Worm (Caenorhabditis elegans) whole organism, L4 larva: ENCODE results near the gene dach-1.

Source experiments
- D1046.2 ChIP-seq: fragments of 200-800 bp; sonication (Bioruptor generic); IDR thresholded peaks from 2 replicates; pipeline ENCODE4 v1.3.6; 2022; ENCODE audit warnings: missing genetic modification characterization, missing compliant biosample characterization
- T26A8.4 ChIP-seq: fragments of 200-800 bp; sonication (Bioruptor generic); IDR thresholded peaks from 2 replicates; pipeline ENCODE4 v1.3.6; 2022; ENCODE audit warnings: missing genetic modification characterization, missing compliant biosample characterization
- aha-1 ChIP-seq: fragments of 150-350 bp; peaks from one replicate; lab custom pipeline; 2014; ENCODE audit warnings: missing biosample characterization, missing genetic modification characterization
- ceh-44 ChIP-seq: fragments of 200-800 bp; sonication (Bioruptor generic); IDR thresholded peaks from 2 replicates; pipeline ENCODE4 v1.3.6; 2022; ENCODE audit warnings: missing genetic modification reagents, missing genetic modification characterization, missing compliant biosample characterization
- ctbp-1 ChIP-seq: fragments of 200-800 bp; sonication (Bioruptor generic); IDR thresholded peaks from 2 replicates; pipeline ENCODE4 v1.3.6; 2022; ENCODE audit warnings: missing genetic modification reagents, missing genetic modification characterization, missing compliant biosample characterization
- daf-12 ChIP-seq: fragments of 150-350 bp; optimal IDR thresholded peaks from 2 replicates; lab custom pipeline; 2014; ENCODE audit warnings: missing biosample characterization, missing genetic modification reagents, missing genetic modification characterization
- daf-16 ChIP-seq, 3 experiments: sonication (generic microtip); optimal IDR thresholded peaks; 2 replicates each; lab custom pipeline; 2016 to 2017; ENCODE audit warnings: missing genetic modification characterization in 3 of 3, missing genetic modification reagents in 3 of 3, mild to moderate bottlenecking in 2 of 3, missing compliant biosample characterization in 2 of 3, missing biosample characterization in 1 of 3, moderate library complexity in 1 of 3
- dmd-6 ChIP-seq: fragments of 200-800 bp; sonication (Bioruptor generic); IDR thresholded peaks from 2 replicates; pipeline ENCODE4 v1.3.6; 2022; ENCODE audit warnings: missing genetic modification reagents, missing genetic modification characterization, missing compliant biosample characterization
- duxl-1 ChIP-seq: sonication (generic microtip); optimal IDR thresholded peaks from 2 replicates; lab custom pipeline; 2016; ENCODE audit warnings: mild to moderate bottlenecking, missing genetic modification characterization, moderate library complexity, missing compliant biosample characterization; ENCODE audit not compliant: poor library complexity
- dve-1 ChIP-seq: sonication (generic microtip); optimal IDR thresholded peaks from 2 replicates; lab custom pipeline; 2017; ENCODE audit warnings: antibody characterized with exemption, mild to moderate bottlenecking, missing genetic modification characterization, missing compliant biosample characterization; ENCODE audit not compliant: insufficient read depth
- hlh-11 ChIP-seq: fragments of 200-800 bp; sonication (Bioruptor generic); optimal IDR thresholded peaks from 2 replicates; lab custom pipeline; 2018; ENCODE audit warnings: mild to moderate bottlenecking, missing genetic modification characterization, missing compliant biosample characterization
- madf-9 ChIP-seq: fragments of 200-800 bp; sonication (Bioruptor generic); conservative IDR thresholded peaks from 2 replicates; pipeline ENCODE4 v1.3.6; 2022; ENCODE audit warnings: missing genetic modification reagents, missing genetic modification characterization, missing compliant biosample characterization
- mdl-1 ChIP-seq, 2 experiments: fragments of 150-350 bp in 1 of 2; sonication (generic microtip) in 1 of 2; optimal IDR thresholded peaks; 2 replicates each; lab custom pipeline; 2014 to 2017; ENCODE audit warnings: missing biosample characterization in 2 of 2, missing genetic modification characterization in 2 of 2
- mes-2 ChIP-seq: sonication (generic microtip); optimal IDR thresholded peaks from 2 replicates; lab custom pipeline; 2016; ENCODE audit warnings: missing genotype, mild to moderate bottlenecking, missing genetic modification characterization, missing compliant biosample characterization; ENCODE audit not compliant: poor library complexity, severe bottlenecking
- nhr-102 ChIP-seq: sonication (generic microtip); optimal IDR thresholded peaks from 2 replicates; lab custom pipeline; 2016; ENCODE audit warnings: mild to moderate bottlenecking, missing genetic modification characterization, moderate library complexity, missing compliant biosample characterization
- nhr-25 ChIP-seq: sonication (generic microtip); optimal IDR thresholded peaks from 2 replicates; lab custom pipeline; 2017; ENCODE audit warnings: missing genetic modification characterization, mild to moderate bottlenecking, missing compliant biosample characterization, antibody characterized with exemption, moderate library complexity, borderline replicate concordance; ENCODE audit not compliant: insufficient read depth
- nhr-28 ChIP-seq: fragments of 150-350 bp; optimal IDR thresholded peaks from 2 replicates; lab custom pipeline; 2014; ENCODE audit warnings: missing biosample characterization, missing genetic modification characterization
- nhr-48 ChIP-seq: sonication (generic microtip); optimal IDR thresholded peaks from 2 replicates; lab custom pipeline; 2016; ENCODE audit warnings: mild to moderate bottlenecking, missing genetic modification characterization, missing compliant biosample characterization
- nhr-77 ChIP-seq: fragments of 150-350 bp; optimal IDR thresholded peaks from 2 replicates; lab custom pipeline; 2014; ENCODE audit warnings: missing biosample characterization, missing genetic modification characterization
- saeg-2 ChIP-seq: fragments of 200-800 bp; sonication (Bioruptor generic); IDR thresholded peaks from 2 replicates; pipeline ENCODE4 v1.3.6; 2022; ENCODE audit warnings: missing genetic modification reagents, missing genetic modification characterization, missing compliant biosample characterization
- snpc-1.2 ChIP-seq: fragments of 200-800 bp; sonication (Bioruptor generic); IDR thresholded peaks from 2 replicates; pipeline ENCODE4 v1.3.6; 2022; ENCODE audit warnings: missing genetic modification reagents, missing genetic modification characterization, missing compliant biosample characterization
- snpc-4 ChIP-seq: fragments of 150-350 bp; optimal IDR thresholded peaks from 2 replicates; lab custom pipeline; 2014; ENCODE audit warnings: missing biosample characterization, missing genetic modification characterization
- spr-3 ChIP-seq: fragments of 200-800 bp; sonication (Bioruptor generic); optimal IDR thresholded peaks from 2 replicates; lab custom pipeline; 2018; ENCODE audit warnings: mild to moderate bottlenecking, missing genetic modification characterization, missing compliant biosample characterization
- unc-39 ChIP-seq: sonication (generic microtip); optimal IDR thresholded peaks from 2 replicates; lab custom pipeline; 2017; ENCODE audit warnings: missing biosample characterization, missing genetic modification characterization
- unc-62 ChIP-seq, 3 experiments: fragments of 150-350 bp in 1 of 3; sonication (generic microtip); optimal IDR thresholded peaks in 2 of 3; peaks in 1 of 3; 1 replicate in 1 of 3; 2 replicates in 2 of 3; lab custom pipeline; 2014 to 2017; ENCODE audit warnings: missing biosample characterization in 3 of 3, missing genetic modification characterization in 3 of 3, missing genetic modification reagents in 3 of 3, missing genotype in 1 of 3
- vab-7 ChIP-seq: fragments of 200-800 bp; sonication (Bioruptor generic); IDR thresholded peaks from 2 replicates; pipeline ENCODE4 v1.3.6; 2022; ENCODE audit warnings: missing genetic modification reagents, missing genetic modification characterization, missing compliant biosample characterization
- zag-1 ChIP-seq: fragments of 150-350 bp; optimal IDR thresholded peaks from 2 replicates; lab custom pipeline; 2014; ENCODE audit warnings: missing biosample characterization, missing genetic modification characterization
- zfp-2 ChIP-seq: sonication (generic microtip); optimal IDR thresholded peaks from 2 replicates; lab custom pipeline; 2016; ENCODE audit warnings: mild to moderate bottlenecking, missing genetic modification characterization, missing compliant biosample characterization
- zip-11 ChIP-seq: fragments of 200-800 bp; sonication (Bioruptor generic); IDR thresholded peaks from 2 replicates; pipeline ENCODE4 v1.3.6; 2022; ENCODE audit warnings: missing genetic modification characterization, missing compliant biosample characterization
- zip-2 ChIP-seq: fragments of 150-350 bp; optimal IDR thresholded peaks from 2 replicates; lab custom pipeline; 2014; ENCODE audit warnings: missing biosample characterization, missing genetic modification characterization
- ztf-7 ChIP-seq: fragments of 150-350 bp; optimal IDR thresholded peaks from 2 replicates; lab custom pipeline; 2014; ENCODE audit warnings: missing biosample characterization, missing genetic modification characterization

Gene dach-1

ce11 chrV:3953739-3954138 lies 3.9 kb downstream of the dach-1 start, which contains the start of gene str-247:
Gene str-247 (plus strand): TSS chrV:3954039.
- TF ChIP-seq duxl-1 (no peak), D1046.2 (no peak), unc-39 (tag; lab: Kevin White, UChicago) (no peak), saeg-2 (GFP tag; lab: Robert Waterston, UW) (no peak), madf-9 (GFP tag; lab: Robert Waterston, UW) (no peak), zfp-2 (tag; lab: Kevin White, UChicago) (no peak), zip-11 (no peak), T26A8.4 (no peak)

ce11 chrV:3957608-3958007 lies 7.8 kb downstream of the dach-1 start, which contains the start of gene cyp-34A5:
Gene cyp-34A5 (minus strand): TSS chrV:3957708.
- TF ChIP-seq nhr-28 (peak; percentile 49), unc-62 (GFP tag; optimal IDR thresholded peaks at IDR 0.05 in 1 of 2; lab: Kevin White, UChicago) (no peak), unc-62 (tag; optimal IDR thresholded peaks at IDR 0.05; lab: Kevin White, UChicago) (no peak)

ce11 chrV:3961235-3961634 lies 11.4 kb downstream of the dach-1 start, which contains the start of gene cyp-34A6:
Gene cyp-34A6 (minus strand): TSS chrV:3961335.
- no peak for TF ChIP-seq ceh-44 (GFP tag; lab: Robert Waterston, UW)
- no peak for TF ChIP-seq daf-16 (GFP tag; optimal IDR thresholded peaks at IDR 0.05; lab: Kevin White, UChicago)
- TF ChIP-seq daf-16 (tag; optimal IDR thresholded peaks at IDR 0.05; lab: Kevin White, UChicago), result peak; percentile 49
- TF ChIP-seq, all 104 proteins: peak for 1

ce11 chrV:3963715-3964114 lies 13.9 kb downstream of the dach-1 start, which contains the start of gene cyp-34A7:
Gene cyp-34A7 (minus strand): TSS chrV:3963815.
- TF ChIP-seq daf-12 (tag; lab: Kevin White, UChicago) (no peak), nhr-28 (peak; percentile 42), snpc-1.2 (GFP tag; lab: Robert Waterston, UW) (no peak), mes-2 (tag; lab: Kevin White, UChicago) (no peak)

DNA sequence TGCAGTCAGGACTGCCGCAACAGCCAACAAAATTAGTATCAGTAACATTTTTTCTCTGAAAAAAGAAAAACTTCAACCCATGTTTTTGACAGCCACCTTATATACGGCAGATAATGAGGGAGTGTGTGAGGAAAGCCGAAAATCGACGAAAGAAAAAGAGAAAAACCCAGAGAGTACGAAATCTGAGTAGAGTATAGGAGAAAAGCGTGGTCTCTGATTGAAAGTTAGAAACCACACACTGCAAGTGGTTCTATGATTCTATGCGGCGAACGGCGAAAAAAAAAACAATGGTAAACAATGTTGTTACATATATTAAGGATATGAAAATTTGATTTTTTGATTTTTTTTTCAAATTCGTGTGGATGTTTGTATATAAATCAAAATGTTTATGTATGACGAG lies 17.9 kb downstream of the dach-1 start, which contains the start of gene cyp-34A8:
Gene cyp-34A8, minus strand, starts transcription at position 62 of the 400 bp plus-strand sequence.
- no peak for TF ChIP-seq zip-2 (tag; lab: Kevin White, UChicago)
- peak; percentile 52; the same call in 1 of the 2 replicates for TF ChIP-seq dmd-6 (GFP tag; lab: Robert Waterston, UW)
- TF ChIP-seq mdl-1 (tag; optimal IDR thresholded peaks at IDR 0.05; lab: Kevin White, UChicago), result peak in 1 of 2 experiments; percentile 24
- TF ChIP-seq ceh-44 (GFP tag; lab: Robert Waterston, UW), result no peak
- TF ChIP-seq zip-11, result no peak
- TF ChIP-seq nhr-77 (tag; lab: Kevin White, UChicago), result peak; percentile 84
- no peak for TF ChIP-seq nhr-48 (tag; lab: Kevin White, UChicago)
- peak; percentile 24 for TF ChIP-seq nhr-102 (tag; lab: Kevin White, UChicago)
- peak; percentile 79 for TF ChIP-seq nhr-28
- no peak for TF ChIP-seq aha-1
- TF ChIP-seq vab-7 (GFP tag; lab: Robert Waterston, UW), result no peak
- TF ChIP-seq dve-1, result peak; percentile 57
- TF ChIP-seq ctbp-1 (GFP tag; lab: Robert Waterston, UW), result no peak
- no peak for TF ChIP-seq spr-3 (GFP tag; lab: Kevin White, UChicago)
- no peak for TF ChIP-seq ztf-7 (tag; lab: Kevin White, UChicago)
- no peak for TF ChIP-seq snpc-4 (tag; lab: Kevin White, UChicago)
- no peak for TF ChIP-seq daf-16 (GFP tag; optimal IDR thresholded peaks at IDR 0.05; lab: Kevin White, UChicago)
- TF ChIP-seq daf-16 (tag; optimal IDR thresholded peaks at IDR 0.05; lab: Kevin White, UChicago), result peak; percentile 2
- TF ChIP-seq zag-1 (tag; lab: Kevin White, UChicago), result no peak
- TF ChIP-seq hlh-11 (tag; lab: Kevin White, UChicago), result peak; percentile 4
- TF ChIP-seq nhr-25 (tag; lab: Kevin White, UChicago), result no peak
